Fruit fly (Drosophila melanogaster) whole organism, embryonic: ENCODE results near the gene Srrm234.

Source experiments
- Atf3 ChIP-seq: fragments of 200-800 bp; sonication (Bioruptor generic); optimal IDR thresholded peaks from 3 replicates; lab custom pipeline; 2016; ENCODE audit warnings: missing biosample characterization, missing genetic modification characterization
- C15 ChIP-seq: fragments of 200-800 bp; sonication (Bioruptor generic); IDR thresholded peaks from 3 replicates; pipeline ENCODE4 v1.3.6; 2022; ENCODE audit warnings: missing biosample characterization, missing genetic modification characterization
- CG10654 ChIP-seq: fragments of 200-800 bp; sonication (Bioruptor generic); optimal IDR thresholded peaks from 2 replicates; lab custom pipeline; 2016; ENCODE audit warnings: missing biosample characterization, missing genetic modification characterization
- CG12769 ChIP-seq: fragments of 200-800 bp; sonication (Bioruptor generic); optimal IDR thresholded peaks from 2 replicates; lab custom pipeline; 2019; ENCODE audit warnings: missing biosample characterization, mild to moderate bottlenecking, missing genetic modification characterization, moderate library complexity
- CG13894 ChIP-seq: fragments of 200-800 bp; sonication (Bioruptor generic); optimal IDR thresholded peaks from 3 replicates; lab custom pipeline; 2018; ENCODE audit warnings: missing biosample characterization, mild to moderate bottlenecking, missing genetic modification characterization, moderate library complexity
- CG15011 ChIP-seq: fragments of 200-800 bp; sonication (Bioruptor generic); optimal IDR thresholded peaks from 3 replicates; lab custom pipeline; 2018; ENCODE audit warnings: missing biosample characterization, mild to moderate bottlenecking, missing genetic modification characterization
- CG15269 ChIP-seq: fragments of 200-800 bp; sonication (Bioruptor generic); optimal IDR thresholded peaks from 2 replicates; lab custom pipeline; 2018; ENCODE audit warnings: missing biosample characterization, mild to moderate bottlenecking, missing genetic modification characterization, moderate library complexity
- CG17612 ChIP-seq: fragments of 200-800 bp; sonication (Bioruptor generic); IDR thresholded peaks from 2 replicates; pipeline ENCODE4 v1.3.6; 2022; ENCODE audit warnings: missing biosample characterization, missing genetic modification characterization
- CG31224 ChIP-seq: fragments of 200-800 bp; sonication (Bioruptor generic); IDR thresholded peaks from 2 replicates; pipeline ENCODE4 v1.3.6; 2022; ENCODE audit warnings: missing biosample characterization, missing genetic modification characterization
- CG34224 ChIP-seq: fragments of 200-800 bp; sonication (Bioruptor generic); IDR thresholded peaks from 3 replicates; pipeline ENCODE4 v1.3.6; 2022; ENCODE audit warnings: missing biosample characterization, missing genetic modification characterization; ENCODE audit not compliant: partially characterized antibody
- CG34376 ChIP-seq: fragments of 200-800 bp; sonication (Bioruptor generic); optimal IDR thresholded peaks from 2 replicates; lab custom pipeline; 2018; ENCODE audit warnings: missing biosample characterization, mild to moderate bottlenecking, missing genetic modification characterization
- CG43689 ChIP-seq: fragments of 200-800 bp; sonication (Bioruptor generic); IDR thresholded peaks from 2 replicates; pipeline ENCODE4 v1.3.6; 2022; ENCODE audit warnings: missing biosample characterization, missing genetic modification characterization
- CG4707 ChIP-seq: fragments of 200-800 bp; sonication (Bioruptor generic); optimal IDR thresholded peaks from 2 replicates; lab custom pipeline; 2018; ENCODE audit warnings: missing biosample characterization, mild to moderate bottlenecking, missing genetic modification characterization, moderate library complexity
- CG6791 ChIP-seq: fragments of 200-800 bp; sonication (Bioruptor generic); IDR thresholded peaks from 3 replicates; pipeline ENCODE4 v1.3.6; 2022; ENCODE audit warnings: missing biosample characterization, missing genetic modification characterization; ENCODE audit not compliant: partially characterized antibody
- D ChIP-seq, 2 experiments: fragments of 200-800 bp in 1 of 2; fragments of >200 bp in 1 of 2; sonication (Bioruptor generic) in 1 of 2; optimal IDR thresholded peaks; 2 replicates in 1 of 2; 3 replicates in 1 of 2; lab custom pipeline; 2017; ENCODE audit warnings: mild to moderate bottlenecking in 1 of 2, missing biosample characterization in 1 of 2, missing genetic modification characterization in 1 of 2, missing genetic modification reagents in 1 of 2
- Ets65A ChIP-seq: fragments of 200-800 bp; sonication (Bioruptor generic); peaks from one replicate; lab custom pipeline; 2016; ENCODE audit warnings: missing biosample characterization, missing genetic modification characterization
- Stat92E ChIP-seq, 3 experiments: fragments of >200 bp in 2 of 3; fragments of 200-800 bp in 1 of 3; sonication (Bioruptor generic) in 1 of 3; optimal IDR thresholded peaks; 2 replicates each; lab custom pipeline; 2017 to 2019; ENCODE audit warnings: missing biosample characterization in 3 of 3, missing genetic modification characterization in 3 of 3, mild to moderate bottlenecking in 1 of 3, moderate library complexity in 1 of 3
- abd-A ChIP-seq: fragments of 200-800 bp; sonication (Bioruptor generic); optimal IDR thresholded peaks from 3 replicates; lab custom pipeline; 2019; ENCODE audit warnings: missing biosample characterization, mild to moderate bottlenecking, missing genetic modification characterization, moderate library complexity
- bsh ChIP-seq, 2 experiments: fragments of 200-800 bp; sonication (Bioruptor generic); optimal IDR thresholded peaks; 2 replicates each; lab custom pipeline; 2017 to 2018; ENCODE audit warnings: mild to moderate bottlenecking in 2 of 2, missing biosample characterization in 2 of 2, missing genetic modification characterization in 2 of 2, moderate library complexity in 1 of 2
- cwo ChIP-seq: fragments of 200-800 bp; sonication (Bioruptor generic); optimal IDR thresholded peaks from 3 replicates; lab custom pipeline; 2017; ENCODE audit warnings: missing biosample characterization, missing genetic modification characterization, mild to moderate bottlenecking, moderate library complexity, missing genetic modification reagents
- gfzf ChIP-seq: fragments of 200-800 bp; sonication (Bioruptor generic); optimal IDR thresholded peaks from 2 replicates; lab custom pipeline; 2016; ENCODE audit warnings: missing biosample characterization, mild to moderate bottlenecking, missing genetic modification characterization, moderate library complexity
- grn ChIP-seq: fragments of 200-800 bp; sonication (Bioruptor generic); optimal IDR thresholded peaks from 3 replicates; lab custom pipeline; 2017; ENCODE audit warnings: missing biosample characterization, missing genetic modification characterization
- gro ChIP-seq: fragments of 200-800 bp; sonication (Bioruptor generic); optimal IDR thresholded peaks from 2 replicates; lab custom pipeline; 2016; ENCODE audit warnings: missing biosample characterization, missing genetic modification characterization
- kni ChIP-seq: fragments of 200-800 bp; sonication (Bioruptor generic); optimal IDR thresholded peaks from 3 replicates; lab custom pipeline; 2017; ENCODE audit warnings: mild to moderate bottlenecking, missing biosample characterization, missing genetic modification reagents, missing genetic modification characterization
- oc ChIP-seq: fragments of 200-800 bp; sonication (Bioruptor generic); optimal IDR thresholded peaks from 2 replicates; lab custom pipeline; 2018; ENCODE audit warnings: missing biosample characterization, mild to moderate bottlenecking, missing genetic modification characterization, moderate library complexity
- onecut ChIP-seq: fragments of 200-800 bp; sonication (Bioruptor generic); IDR thresholded peaks from 2 replicates; pipeline ENCODE4 v1.3.6; 2022; ENCODE audit warnings: missing biosample characterization, missing genetic modification characterization
- pb ChIP-seq: fragments of 200-800 bp; sonication (Bioruptor generic); optimal IDR thresholded peaks from 3 replicates; lab custom pipeline; 2016; ENCODE audit warnings: missing biosample characterization, missing genetic modification characterization
- prd ChIP-seq, 3 experiments: fragments of >200 bp in 2 of 3; fragments of 200-800 bp in 1 of 3; sonication (Bioruptor generic) in 1 of 3; optimal IDR thresholded peaks in 2 of 3; IDR thresholded peaks in 1 of 3; 2 replicates in 2 of 3; 3 replicates in 1 of 3; pipeline versions ENCODE4 v1.3.6 to Lab custom; 2017 to 2022; ENCODE audit warnings: missing biosample characterization in 1 of 3, missing genetic modification characterization in 1 of 3
- psq ChIP-seq: fragments of 200-800 bp; sonication (Bioruptor generic); optimal IDR thresholded peaks from 2 replicates; lab custom pipeline; 2017; ENCODE audit warnings: missing biosample characterization, missing genetic modification characterization
- sd ChIP-seq: fragments of 200-800 bp; sonication (Bioruptor generic); optimal IDR thresholded peaks from 3 replicates; lab custom pipeline; 2018; ENCODE audit warnings: missing biosample characterization, mild to moderate bottlenecking, missing genetic modification characterization, moderate library complexity
- sisA ChIP-seq: fragments of 200-800 bp; sonication (Bioruptor generic); IDR thresholded peaks from 2 replicates; pipeline ENCODE4 v1.3.6; 2022; ENCODE audit warnings: missing biosample characterization, missing genetic modification characterization
- vfl ChIP-seq: fragments of 200-800 bp; sonication (Bioruptor generic); optimal IDR thresholded peaks from 2 replicates; lab custom pipeline; 2016; ENCODE audit warnings: missing biosample characterization, missing genetic modification characterization
- vvl ChIP-seq: fragments of 200-800 bp; sonication (Bioruptor generic); IDR thresholded peaks from 2 replicates; pipeline ENCODE4 v1.3.6; 2022; ENCODE audit warnings: missing biosample characterization, missing genetic modification characterization

Gene Srrm234

DNA sequence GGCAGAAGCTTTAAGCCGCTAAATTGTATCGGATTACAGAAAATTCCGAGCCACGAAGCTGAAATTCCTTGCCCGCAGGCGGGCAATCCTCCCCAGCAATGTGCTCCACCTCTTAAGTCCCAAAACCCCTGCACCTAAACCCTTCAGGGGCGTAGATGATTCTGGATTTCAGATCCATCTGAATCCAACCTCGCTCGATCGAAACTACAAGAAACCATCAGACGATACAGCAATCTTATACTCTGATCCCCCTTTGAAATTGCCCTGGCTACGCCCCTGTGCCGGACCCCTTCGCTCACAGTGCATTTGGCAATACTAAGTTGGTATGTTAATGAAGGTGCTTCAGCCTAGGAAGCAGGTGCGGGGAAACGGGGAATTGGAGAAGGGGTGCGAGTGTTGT is 18.2 kb upstream of the Srrm234 start (continued):
- TF ChIP-seq sisA (GFP tag; lab: Robert Waterston, UW): peak; percentile 46
- TF ChIP-seq C15: no peak

dm6 chr3L:1679394-1679793 is 14.5 kb upstream of the Srrm234 start:
- TF ChIP-seq cwo (GFP tag; lab: Kevin White, UChicago): peak; percentile 32
- TF ChIP-seq CG15011 (GFP tag; lab: Kevin White, UChicago): no peak
- TF ChIP-seq bsh (GFP tag; optimal IDR thresholded peaks at IDR 0.05; lab: Kevin White, UChicago): peak in 1 of 2 experiments; percentile 14
- TF ChIP-seq, all 482 proteins: peak for 2

- no peak for TF ChIP-seq CG34224 (GFP tag; lab: Robert Waterston, UW)
- TF ChIP-seq psq (GFP tag; lab: Kevin White, UChicago): no peak
- peak; percentile 79 for TF ChIP-seq abd-A
- peak; percentile 10 for TF ChIP-seq CG12769 (tag; lab: Kevin White, UChicago)
- peak; percentile 67 for TF ChIP-seq kni (GFP tag; lab: Kevin White, UChicago)
- TF ChIP-seq gfzf (GFP tag; lab: Kevin White, UChicago): no peak
- no peak for TF ChIP-seq CG15269 (tag; lab: Kevin White, UChicago)
- TF ChIP-seq D (optimal IDR thresholded peaks at IDR 0.05; lab: Kevin White, UChicago): no peak
- TF ChIP-seq D (GFP tag; optimal IDR thresholded peaks at IDR 0.05; lab: Kevin White, UChicago): no peak
- peak; percentile 50 for TF ChIP-seq sd (tag; lab: Kevin White, UChicago)
- no peak for TF ChIP-seq gro (GFP tag; lab: Kevin White, UChicago)
- TF ChIP-seq prd (optimal IDR thresholded peaks at IDR 0.05; lab: Kevin White, UChicago): no peak
- no peak for TF ChIP-seq prd (GFP tag; IDR thresholded peaks at IDR 0.05; lab: Robert Waterston, UW)
- no peak for TF ChIP-seq CG43689 (GFP tag; lab: Robert Waterston, UW)
- TF ChIP-seq CG17612 (GFP tag; lab: Robert Waterston, UW): no peak
- TF ChIP-seq CG34376: no peak
- no peak for TF ChIP-seq vfl
- peak; percentile 46 for TF ChIP-seq grn (GFP tag; lab: Kevin White, UChicago)
- peak in 1 of 3 experiments; percentile 36 for TF ChIP-seq Stat92E (GFP tag; optimal IDR thresholded peaks at IDR 0.05; lab: Kevin White, UChicago)
Measured at dm6 chr3L:1676222-1676621, 11.4 kb upstream of the Srrm234 start.

DNA sequence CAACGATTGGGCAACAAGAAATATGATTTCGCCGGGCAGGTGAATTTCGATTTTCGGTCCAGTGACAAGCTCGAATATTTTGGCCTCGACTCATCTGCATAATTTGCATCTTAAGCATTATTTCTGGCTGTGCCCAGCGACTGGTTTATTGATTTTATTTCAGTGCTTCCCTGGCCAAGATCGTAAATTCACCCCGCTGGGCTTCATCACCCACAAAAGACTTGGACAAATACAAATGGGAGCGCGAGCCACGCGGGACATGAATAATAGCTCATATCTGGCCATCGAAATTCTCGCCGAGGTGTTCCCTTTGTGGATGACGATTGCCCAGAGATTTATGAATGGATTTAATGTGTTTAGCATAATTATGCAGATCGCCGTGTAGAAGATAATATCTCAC is 10.4 kb upstream of the Srrm234 start:
- TF ChIP-seq abd-A (peak; percentile 78), CG12769 (tag; lab: Kevin White, UChicago) (peak; percentile 53), Ets65A (no peak), CG13894 (tag; lab: Kevin White, UChicago) (no peak), sd (tag; lab: Kevin White, UChicago) (peak; percentile 65), pb (GFP tag; lab: Kevin White, UChicago) (no peak), onecut (GFP tag; lab: Robert Waterston, UW) (peak; percentile 67), CG6791 (GFP tag; lab: Robert Waterston, UW) (no peak), vvl (GFP tag; lab: Robert Waterston, UW) (peak; percentile 76), grn (GFP tag; lab: Kevin White, UChicago) (peak; percentile 74), Atf3 (GFP tag; lab: Kevin White, UChicago) (no peak), CG10654 (GFP tag; lab: Kevin White, UChicago) (no peak), CG4707 (GFP tag; lab: Kevin White, UChicago) (no peak), oc (tag; lab: Kevin White, UChicago) (peak; percentile 37), CG31224 (GFP tag; lab: Robert Waterston, UW) (no peak)
